Fruit fly (Drosophila melanogaster): Measurements from ENCODE around the gene Nthl1.

DNA sequence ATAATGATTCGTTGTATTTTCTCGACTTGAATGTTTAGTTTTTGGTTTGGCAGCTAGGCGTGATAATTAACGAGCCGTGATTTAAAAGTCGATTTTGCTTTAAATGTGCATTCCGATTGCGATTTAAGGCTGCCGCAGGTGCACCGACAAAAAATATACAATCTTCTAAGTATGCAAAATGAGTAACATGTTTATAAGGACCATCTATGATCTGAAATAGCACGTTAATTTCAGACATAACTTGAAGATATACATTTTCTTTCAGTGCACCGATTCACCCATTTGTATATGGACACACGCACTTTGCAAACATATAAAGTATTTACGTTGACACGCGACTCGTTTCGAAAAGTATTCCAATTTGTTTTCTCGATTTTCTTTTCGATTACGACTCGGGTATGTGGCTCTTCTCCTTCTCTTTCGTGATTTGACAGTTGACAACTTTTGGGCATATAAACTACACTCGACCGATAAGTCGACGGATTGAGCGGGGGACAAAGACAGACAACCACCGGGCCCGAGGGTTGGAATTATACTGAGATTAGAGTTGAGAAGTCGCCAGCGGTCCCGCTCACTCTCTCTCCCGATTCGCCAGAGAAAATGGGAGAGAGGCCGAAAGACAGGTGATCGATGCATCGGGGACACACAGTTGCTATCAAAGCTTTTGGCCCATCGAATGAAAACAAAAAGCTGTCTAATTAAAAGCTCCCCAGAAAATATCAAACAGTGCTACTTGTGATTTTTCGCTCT is 37.6 kb downstream of the Nthl1 start:
- TF ChIP-seq CG34367 (tag; optimal IDR thresholded peaks at IDR 0.05) (no peak), EcR (GFP tag; optimal IDR thresholded peaks at IDR 0.05) (no peak), Snoo (tag; optimal IDR thresholded peaks at IDR 0.05) (no peak), fd96Ca (GFP tag; IDR thresholded peaks at IDR 0.05) (0 out of 3 replicates have a peak, but pooled peaks have one; percentile 32), Ets98B (GFP tag; IDR thresholded peaks at IDR 0.05) (no peak; the same call in 1 of the 2 replicates), CG8159 (tag; optimal IDR thresholded peaks at IDR 0.05) (no peak), Pif1B (GFP tag; optimal IDR thresholded peaks at IDR 0.05) (no peak), CG13204 (GFP tag; optimal IDR thresholded peaks at IDR 0.05) (no peak), rn (GFP tag; IDR thresholded peaks at IDR 0.05) (no peak), CG8301 (tag; optimal IDR thresholded peaks at IDR 0.05) (peak; percentile 2)

Data from whole organism, pupa.